Fruit fly (Drosophila melanogaster): ENCODE measurements around the gene Pde1c.

dm6 chr2L:11904181-11904580 lies 24.2 kb downstream of the Pde1c start:
- TF ChIP-seq OdsH (GFP tag; optimal IDR thresholded peaks at IDR 0.05) (no peak), CrebA (GFP tag; optimal IDR thresholded peaks at IDR 0.05; ENCODE audit: borderline replicate concordance) (no peak), CG32264 (GFP tag; optimal IDR thresholded peaks at IDR 0.05) (no peak), dmrt93B (GFP tag; optimal IDR thresholded peaks at IDR 0.05) (no peak), Abd-B (GFP tag; optimal IDR thresholded peaks at IDR 0.05) (no peak)
